Worm (Caenorhabditis elegans) whole organism, late embryonic: ENCODE measurements around the gene ceh-58.

ENCODE experiments used
- K02D7.2 ChIP-seq: sonication (generic microtip); optimal IDR thresholded peaks from 2 replicates; lab custom pipeline; 2017; ENCODE audit warnings: mild to moderate bottlenecking, missing genetic modification characterization, missing compliant biosample characterization
- T23F11.4 ChIP-seq: fragments of 200-800 bp; sonication (Bioruptor generic); optimal IDR thresholded peaks from 2 replicates; lab custom pipeline; 2018; ENCODE audit warnings: mild to moderate bottlenecking, missing genetic modification characterization, missing compliant biosample characterization
- ahr-1 ChIP-seq: sonication (generic microtip); optimal IDR thresholded peaks from 2 replicates; lab custom pipeline; 2016; ENCODE audit warnings: missing genetic modification characterization, missing compliant biosample characterization
- ama-1 ChIP-seq: fragments of 150-350 bp; optimal IDR thresholded peaks from 2 replicates; lab custom pipeline; 2014
- ceh-18 ChIP-seq: sonication (generic microtip); optimal IDR thresholded peaks from 2 replicates; lab custom pipeline; 2016; ENCODE audit warnings: missing genetic modification characterization, missing compliant biosample characterization
- ceh-19 ChIP-seq: fragments of 200-800 bp; sonication (Bioruptor generic); optimal IDR thresholded peaks from 2 replicates; lab custom pipeline; 2018; ENCODE audit warnings: mild to moderate bottlenecking, missing genetic modification characterization, missing compliant biosample characterization
- ceh-22 ChIP-seq: sonication (generic microtip); optimal IDR thresholded peaks from 2 replicates; lab custom pipeline; 2017; ENCODE audit warnings: missing biosample characterization, missing genetic modification characterization
- ceh-30 ChIP-seq: fragments of 150-350 bp; optimal IDR thresholded peaks from 2 replicates; lab custom pipeline; 2014; ENCODE audit warnings: missing biosample characterization, missing genetic modification characterization
- ceh-31 ChIP-seq: sonication (generic microtip); optimal IDR thresholded peaks from 2 replicates; lab custom pipeline; 2016; ENCODE audit warnings: missing genetic modification characterization, missing compliant biosample characterization
- ceh-34 ChIP-seq: sonication (generic microtip); optimal IDR thresholded peaks from 2 replicates; lab custom pipeline; 2016; ENCODE audit warnings: mild to moderate bottlenecking, missing genetic modification characterization, missing compliant biosample characterization
- ceh-45 ChIP-seq: fragments of 200-800 bp; sonication (Bioruptor generic); IDR thresholded peaks from 2 replicates; pipeline ENCODE4 v1.3.6; 2022; ENCODE audit warnings: missing genetic modification reagents, missing genetic modification characterization, missing compliant biosample characterization
- ceh-48 ChIP-seq: sonication (generic microtip); optimal IDR thresholded peaks from 2 replicates; lab custom pipeline; 2016; ENCODE audit warnings: missing genetic modification characterization, inconsistent platforms, missing compliant biosample characterization
- ceh-9 ChIP-seq: sonication (generic microtip); optimal IDR thresholded peaks from 2 replicates; lab custom pipeline; 2016; ENCODE audit warnings: mild to moderate bottlenecking, missing genetic modification characterization, inconsistent platforms, missing compliant biosample characterization
- dmd-4 ChIP-seq: sonication (generic microtip); optimal IDR thresholded peaks from 2 replicates; lab custom pipeline; 2016; ENCODE audit warnings: borderline replicate concordance, missing genetic modification characterization, missing compliant biosample characterization
- elt-2 ChIP-seq: sonication (generic microtip); optimal IDR thresholded peaks from 2 replicates; lab custom pipeline; 2016; ENCODE audit warnings: missing genetic modification reagents, missing genetic modification characterization, missing compliant biosample characterization
- eyg-1 ChIP-seq: sonication (generic microtip); optimal IDR thresholded peaks from 2 replicates; lab custom pipeline; 2016; ENCODE audit warnings: missing genotype, missing genetic modification characterization, missing compliant biosample characterization
- fkh-10 ChIP-seq: fragments of 150-350 bp; optimal IDR thresholded peaks from 2 replicates; lab custom pipeline; 2014; ENCODE audit warnings: missing biosample characterization, missing genetic modification reagents, missing genetic modification characterization
- hlh-13 ChIP-seq: fragments of 200-800 bp; sonication (Bioruptor generic); optimal IDR thresholded peaks from 2 replicates; lab custom pipeline; 2018; ENCODE audit warnings: mild to moderate bottlenecking, missing genetic modification characterization, missing compliant biosample characterization
- hlh-15 ChIP-seq: sonication (generic microtip); optimal IDR thresholded peaks from 2 replicates; lab custom pipeline; 2016; ENCODE audit warnings: missing genetic modification characterization, missing compliant biosample characterization
- hlh-30 ChIP-seq: sonication (generic microtip); optimal IDR thresholded peaks from 2 replicates; lab custom pipeline; 2017; ENCODE audit warnings: antibody characterized with exemption, missing genetic modification characterization, missing compliant biosample characterization; ENCODE audit not compliant: insufficient read depth
- hlh-8 ChIP-seq: sonication (generic microtip); optimal IDR thresholded peaks from 2 replicates; lab custom pipeline; 2016; ENCODE audit warnings: missing genotype, missing genetic modification characterization, missing compliant biosample characterization
- lim-6 ChIP-seq: sonication (generic microtip); optimal IDR thresholded peaks from 2 replicates; lab custom pipeline; 2016; ENCODE audit warnings: missing genetic modification characterization, missing compliant biosample characterization
- lin-11 ChIP-seq: fragments of 200-800 bp; sonication (Bioruptor generic); optimal IDR thresholded peaks from 2 replicates; lab custom pipeline; 2018; ENCODE audit warnings: mild to moderate bottlenecking, missing genetic modification characterization, missing compliant biosample characterization
- mec-3 ChIP-seq: sonication (generic microtip); optimal IDR thresholded peaks from 2 replicates; lab custom pipeline; 2016; ENCODE audit warnings: borderline replicate concordance, missing genetic modification characterization, missing compliant biosample characterization
- nfya-1 ChIP-seq: sonication (generic microtip); optimal IDR thresholded peaks from 2 replicates; lab custom pipeline; 2017; ENCODE audit warnings: missing genetic modification characterization, mild to moderate bottlenecking, missing compliant biosample characterization, antibody characterized with exemption, moderate library complexity
- nhr-11 ChIP-seq: fragments of 150-350 bp; optimal IDR thresholded peaks from 2 replicates; lab custom pipeline; 2014; ENCODE audit warnings: missing biosample characterization, missing genetic modification characterization
- odd-2 ChIP-seq: sonication (generic microtip); optimal IDR thresholded peaks from 2 replicates; lab custom pipeline; 2017; ENCODE audit warnings: antibody characterized with exemption, mild to moderate bottlenecking, missing genetic modification characterization, missing compliant biosample characterization
- pat-9 ChIP-seq: fragments of 200-800 bp; sonication (Bioruptor generic); optimal IDR thresholded peaks from 2 replicates; lab custom pipeline; 2018; ENCODE audit warnings: mild to moderate bottlenecking, missing genetic modification characterization, moderate library complexity, missing compliant biosample characterization
- pax-1 ChIP-seq: fragments of 150-350 bp; optimal IDR thresholded peaks from 2 replicates; lab custom pipeline; 2014; ENCODE audit warnings: missing biosample characterization, missing genetic modification characterization
- pqm-1 ChIP-seq: sonication (generic microtip); optimal IDR thresholded peaks from 2 replicates; lab custom pipeline; 2016; ENCODE audit warnings: missing genetic modification characterization, missing compliant biosample characterization
- rnt-1 ChIP-seq: sonication (generic microtip); optimal IDR thresholded peaks from 2 replicates; lab custom pipeline; 2016; ENCODE audit warnings: missing genetic modification characterization, missing compliant biosample characterization
- syd-9 ChIP-seq: sonication (generic microtip); optimal IDR thresholded peaks from 2 replicates; lab custom pipeline; 2016; ENCODE audit warnings: mild to moderate bottlenecking, missing genetic modification characterization, moderate library complexity, missing compliant biosample characterization
- tbx-2 ChIP-seq: sonication (generic microtip); optimal IDR thresholded peaks from 2 replicates; lab custom pipeline; 2016; ENCODE audit warnings: missing genetic modification characterization, missing compliant biosample characterization
- tbx-7 ChIP-seq: sonication (generic microtip); optimal IDR thresholded peaks from 2 replicates; lab custom pipeline; 2016; ENCODE audit warnings: missing genotype, missing genetic modification characterization, missing compliant biosample characterization
- ttx-3 ChIP-seq: sonication (generic microtip); optimal IDR thresholded peaks from 2 replicates; lab custom pipeline; 2016; ENCODE audit warnings: missing genetic modification reagents, missing genetic modification characterization, missing compliant biosample characterization
- unc-42 ChIP-seq: sonication (generic microtip); optimal IDR thresholded peaks from 2 replicates; lab custom pipeline; 2016; ENCODE audit warnings: missing genotype, missing genetic modification characterization, missing compliant biosample characterization
- unc-55 ChIP-seq: sonication (generic microtip); optimal IDR thresholded peaks from 2 replicates; lab custom pipeline; 2017; ENCODE audit warnings: missing biosample characterization, missing genetic modification reagents, missing genetic modification characterization

The ceh-58 gene

DNA sequence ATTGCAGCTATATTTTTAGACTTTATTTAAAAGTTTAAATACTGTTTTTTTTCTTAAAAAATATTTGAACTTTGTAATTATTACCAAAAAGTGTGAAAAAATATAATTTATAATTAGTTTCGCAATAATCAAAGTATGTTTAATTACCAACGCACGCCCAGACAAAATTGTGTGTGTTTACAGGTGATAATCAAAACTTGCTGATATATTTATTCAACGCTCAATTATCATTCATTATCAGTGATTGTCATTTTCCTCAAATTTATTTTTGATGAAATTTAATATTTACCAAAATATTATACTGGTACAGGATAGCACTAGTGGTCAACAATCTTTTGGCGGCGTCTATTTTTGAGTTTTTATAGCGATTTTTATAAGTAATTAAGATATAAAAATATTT is 3.6 kb upstream of the ceh-58 start:
- TF ChIP-seq mec-3 (no peak), K02D7.2 (tag; lab: Kevin White, UChicago) (no peak), ceh-18 (tag; lab: Kevin White, UChicago) (no peak), pax-1 (tag; lab: Kevin White, UChicago) (no peak), lim-6 (tag; lab: Kevin White, UChicago) (no peak), tbx-2 (tag; lab: Kevin White, UChicago) (no peak), hlh-15 (no peak), hlh-13 (GFP tag; lab: Kevin White, UChicago) (no peak), fkh-10 (GFP tag; lab: Kevin White, UChicago) (no peak), odd-2 (no peak)

DNA sequence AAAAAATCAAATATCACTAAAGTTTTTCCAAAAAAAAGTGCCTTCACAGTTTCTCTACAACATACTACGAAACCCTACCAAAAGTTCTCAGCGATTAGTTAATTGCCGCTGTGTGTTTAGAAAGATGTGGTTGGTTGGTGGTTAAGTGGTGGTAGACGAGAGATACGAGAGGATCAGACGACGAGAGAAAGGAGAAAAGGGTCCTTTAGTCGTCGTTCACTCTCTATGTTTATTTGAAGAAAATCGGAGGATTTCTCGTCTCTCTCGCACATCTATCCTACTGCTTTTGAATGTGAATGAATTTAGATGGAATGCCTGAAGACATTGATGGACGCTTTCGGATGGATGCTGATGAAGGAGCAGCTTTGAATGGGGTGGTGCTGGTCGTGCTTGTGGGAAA is 1.4 kb upstream of the ceh-58 start:
- TF ChIP-seq T23F11.4 (no peak), ahr-1 (no peak), nfya-1 (tag; lab: Kevin White, UChicago) (peak; percentile 65), unc-55 (GFP tag; lab: Kevin White, UChicago) (peak; percentile 46), ceh-31 (tag; lab: Kevin White, UChicago) (peak; percentile 66), ceh-45 (no peak), unc-42 (peak; percentile 51), ceh-48 (tag; lab: Kevin White, UChicago) (no peak), ceh-34 (tag; lab: Kevin White, UChicago) (no peak), lim-6 (tag; lab: Kevin White, UChicago) (no peak), pat-9 (tag; lab: Kevin White, UChicago) (no peak)

DNA sequence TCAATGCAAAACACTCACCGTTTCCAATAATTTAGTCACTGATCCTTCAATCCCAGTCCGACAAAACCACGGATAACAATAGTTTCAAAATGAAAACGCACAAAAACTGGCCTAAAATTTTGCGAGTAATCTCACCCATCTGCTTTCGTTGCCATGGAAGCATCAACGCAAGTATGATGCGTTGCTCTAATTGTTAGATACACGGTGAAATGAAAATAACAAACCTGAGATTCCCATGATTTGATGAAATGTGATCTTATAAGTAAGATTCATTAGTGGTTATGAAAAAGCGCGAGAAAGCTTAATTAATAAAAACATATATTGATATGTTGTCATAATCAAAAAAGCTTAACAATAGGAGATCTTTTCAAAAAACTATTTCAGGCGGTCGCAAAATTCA is 2.2 kb downstream of the ceh-58 start, which contains the start of gene ceh-57:
Gene ceh-57, minus strand, starts transcription at position 95 of the 400 bp plus-strand sequence.
- TF ChIP-seq eyg-1 (tag; lab: Kevin White, UChicago) (no peak), ttx-3 (tag; lab: Kevin White, UChicago) (no peak), lim-6 (tag; lab: Kevin White, UChicago) (no peak), ama-1 (lab: Kevin White, UChicago) (peak; percentile 36), hlh-8 (tag; lab: Kevin White, UChicago) (no peak), pqm-1 (tag; lab: Kevin White, UChicago) (no peak), mec-3 (no peak), ahr-1 (no peak)
- TF ChIP-seq, all 69 proteins: peak for 1

DNA sequence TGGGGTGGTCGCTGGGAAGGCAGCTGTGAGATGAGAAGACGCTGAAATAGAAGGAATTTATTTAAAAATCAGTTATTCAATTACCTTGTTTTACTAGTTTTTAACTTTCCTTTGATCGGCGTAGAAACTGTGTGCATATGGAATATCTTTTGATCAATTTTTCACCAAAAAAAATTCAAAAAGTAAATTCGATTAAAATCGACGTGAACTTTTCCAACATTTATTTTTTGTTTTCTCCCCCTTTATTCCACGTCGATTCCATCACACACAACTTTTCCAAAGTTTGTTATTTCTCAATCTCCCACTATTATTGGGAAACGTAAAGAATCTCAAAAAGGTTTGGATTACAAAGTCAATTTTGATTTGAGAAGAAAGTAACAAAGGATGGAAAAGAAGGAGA is 8.9 kb downstream of the ceh-58 start, which contains the start of gene C07E3.4:
Gene C07E3.4, plus strand, starts transcription at position 301 of the 400 bp plus-strand sequence.
- TF ChIP-seq tbx-7 (tag; lab: Kevin White, UChicago) (no peak), T23F11.4 (no peak), unc-55 (GFP tag; lab: Kevin White, UChicago) (no peak), ceh-19 (GFP tag; lab: Kevin White, UChicago) (no peak), rnt-1 (tag; lab: Kevin White, UChicago) (no peak), eyg-1 (tag; lab: Kevin White, UChicago) (no peak), syd-9 (tag; lab: Kevin White, UChicago) (no peak), hlh-30 (tag; lab: Kevin White, UChicago) (no peak), elt-2 (no peak), ceh-22 (no peak), ceh-31 (tag; lab: Kevin White, UChicago) (no peak), lin-11 (no peak), ceh-9 (no peak), dmd-4 (no peak), ceh-30 (tag; lab: Kevin White, UChicago) (no peak), nhr-11 (tag; lab: Kevin White, UChicago) (no peak)
